Worm (Caenorhabditis elegans): Measurements from ENCODE around the gene F53A2.9.

- no peak for TF ChIP-seq ZK546.5 (tag; optimal IDR thresholded peaks at IDR 0.05)
- no peak for TF ChIP-seq nhr-25 (tag; optimal IDR thresholded peaks at IDR 0.05)
- TF ChIP-seq mab-5 (tag; optimal IDR thresholded peaks at IDR 0.05), result no peak
- no peak for TF ChIP-seq elt-1 (tag; optimal IDR thresholded peaks at IDR 0.05)
- TF ChIP-seq ceh-16 (tag; optimal IDR thresholded peaks at IDR 0.05), result no peak
These were observed 18.1 kb upstream of the F53A2.9 start for ce11 chrIII:13377249-13377648.
